Fruit fly (Drosophila melanogaster) whole organism, embryonic: Measurements from ENCODE around the gene CG7634.

Source experiments
- ATbp ChIP-seq: fragments of 200-800 bp; sonication (Bioruptor generic); optimal IDR thresholded peaks from 2 replicates; lab custom pipeline; 2017; ENCODE audit warnings: missing biosample characterization, mild to moderate bottlenecking, missing genetic modification characterization, missing genetic modification reagents
- Adf1 ChIP-seq: fragments of 200-800 bp; sonication (Bioruptor generic); IDR thresholded peaks from 2 replicates; pipeline ENCODE4 v1.3.6; 2022; ENCODE audit warnings: missing biosample characterization, missing genetic modification characterization
- Aef1 ChIP-seq: fragments of 200-800 bp; sonication (Bioruptor generic); IDR thresholded peaks from 3 replicates; pipeline ENCODE4 v1.3.6; 2022; ENCODE audit warnings: missing biosample characterization, missing genetic modification characterization
- CG10209 ChIP-seq: fragments of 200-800 bp; sonication (Bioruptor generic); optimal IDR thresholded peaks from 3 replicates; lab custom pipeline; 2017; ENCODE audit warnings: missing biosample characterization, mild to moderate bottlenecking, missing genetic modification characterization, missing genetic modification reagents
- CG11723 ChIP-seq: fragments of 200-800 bp; sonication (Bioruptor generic); optimal IDR thresholded peaks from 2 replicates; lab custom pipeline; 2017; ENCODE audit warnings: missing biosample characterization, mild to moderate bottlenecking, missing genetic modification characterization
- CG12942 ChIP-seq: fragments of 200-800 bp; sonication (Bioruptor generic); optimal IDR thresholded peaks from 3 replicates; lab custom pipeline; 2016; ENCODE audit warnings: missing biosample characterization, missing genetic modification characterization
- CG13624 ChIP-seq: fragments of 200-800 bp; sonication (Bioruptor generic); optimal IDR thresholded peaks from 2 replicates; lab custom pipeline; 2016; ENCODE audit warnings: missing biosample characterization, missing genetic modification characterization
- CG14710 ChIP-seq: fragments of 200-800 bp; sonication (Bioruptor generic); optimal IDR thresholded peaks from 3 replicates; lab custom pipeline; 2019; ENCODE audit warnings: missing biosample characterization, mild to moderate bottlenecking, missing genetic modification characterization, moderate library complexity
- CG15073 ChIP-seq: fragments of 200-800 bp; sonication (Bioruptor generic); optimal IDR thresholded peaks from 2 replicates; lab custom pipeline; 2016; ENCODE audit warnings: missing biosample characterization, missing genetic modification characterization
- CG2202 ChIP-seq: fragments of 200-800 bp; sonication (Bioruptor generic); optimal IDR thresholded peaks from 2 replicates; lab custom pipeline; 2018; ENCODE audit warnings: missing biosample characterization, mild to moderate bottlenecking, missing genetic modification characterization
- CG31365 ChIP-seq: fragments of 200-800 bp; sonication (Bioruptor generic); optimal IDR thresholded peaks from 2 replicates; lab custom pipeline; 2018; ENCODE audit warnings: missing biosample characterization, mild to moderate bottlenecking, missing genetic modification characterization
- CG33557 ChIP-seq: fragments of 200-800 bp; sonication (Bioruptor generic); optimal IDR thresholded peaks from 2 replicates; lab custom pipeline; 2019; ENCODE audit warnings: missing biosample characterization, mild to moderate bottlenecking, missing genetic modification characterization, moderate library complexity
- CG4282 ChIP-seq: fragments of 200-800 bp; sonication (Bioruptor generic); optimal IDR thresholded peaks from 2 replicates; lab custom pipeline; 2016; ENCODE audit warnings: missing biosample characterization, missing genetic modification characterization
- CG4854 ChIP-seq: fragments of 200-800 bp; sonication (Bioruptor generic); optimal IDR thresholded peaks from 2 replicates; lab custom pipeline; 2016; ENCODE audit warnings: missing biosample characterization, missing genetic modification characterization, inconsistent platforms
- CG6654 ChIP-seq: fragments of 200-800 bp; sonication (Bioruptor generic); optimal IDR thresholded peaks from 2 replicates; lab custom pipeline; 2017; ENCODE audit warnings: missing biosample characterization, mild to moderate bottlenecking, missing genetic modification characterization
- CG6854 ChIP-seq: fragments of 200-800 bp; sonication (Bioruptor generic); optimal IDR thresholded peaks from 3 replicates; lab custom pipeline; 2017; ENCODE audit warnings: missing biosample characterization, mild to moderate bottlenecking, missing genetic modification characterization
- D19B ChIP-seq: fragments of 200-800 bp; sonication (Bioruptor generic); optimal IDR thresholded peaks from 2 replicates; lab custom pipeline; 2017; ENCODE audit warnings: missing biosample characterization, mild to moderate bottlenecking, missing genetic modification characterization
- Ets97D ChIP-seq: fragments of 200-800 bp; sonication (Bioruptor generic); optimal IDR thresholded peaks from 3 replicates; lab custom pipeline; 2016; ENCODE audit warnings: missing biosample characterization, missing genetic modification characterization
- GATAe ChIP-seq: fragments of 200-800 bp; sonication (Bioruptor generic); conservative IDR thresholded peaks from 2 replicates; pipeline ENCODE4 v1.3.6; 2022; ENCODE audit warnings: missing biosample characterization, missing genetic modification characterization
- MESR4 ChIP-seq: fragments of 200-800 bp; sonication (Bioruptor generic); optimal IDR thresholded peaks from 2 replicates; lab custom pipeline; 2018; ENCODE audit warnings: missing biosample characterization, mild to moderate bottlenecking, missing genetic modification characterization, moderate library complexity
- Mes4 ChIP-seq: fragments of 200-800 bp; sonication (Bioruptor generic); optimal IDR thresholded peaks from 2 replicates; lab custom pipeline; 2016; ENCODE audit warnings: missing biosample characterization, missing genetic modification characterization
- NC2α ChIP-seq: fragments of 200-800 bp; sonication (Bioruptor generic); optimal IDR thresholded peaks from 2 replicates; lab custom pipeline; 2016; ENCODE audit warnings: missing biosample characterization, missing genetic modification characterization
- Poxn ChIP-seq: fragments of 200-800 bp; sonication (Bioruptor generic); IDR thresholded peaks from 2 replicates; pipeline ENCODE4 v1.3.6; 2022; ENCODE audit warnings: missing biosample characterization, missing genetic modification characterization
- Ptx1 ChIP-seq: fragments of 200-800 bp; sonication (Bioruptor generic); IDR thresholded peaks from 2 replicates; pipeline ENCODE4 v1.3.6; 2022; ENCODE audit warnings: missing biosample characterization, missing genetic modification characterization
- Ravus ChIP-seq: fragments of 200-800 bp; sonication (Bioruptor generic); IDR thresholded peaks from 2 replicates; pipeline ENCODE4 v1.3.6; 2022; ENCODE audit warnings: missing biosample characterization, missing genetic modification characterization
- Sox100B ChIP-seq: fragments of 200-800 bp; sonication (Bioruptor generic); optimal IDR thresholded peaks from 3 replicates; lab custom pipeline; 2018; ENCODE audit warnings: missing biosample characterization, mild to moderate bottlenecking, missing genetic modification characterization
- Sry-δ ChIP-seq: fragments of 200-800 bp; sonication (Bioruptor generic); optimal IDR thresholded peaks from 2 replicates; lab custom pipeline; 2016; ENCODE audit warnings: missing biosample characterization, missing genetic modification characterization
- Stat92E ChIP-seq, 3 experiments: fragments of >200 bp in 2 of 3; fragments of 200-800 bp in 1 of 3; sonication (Bioruptor generic) in 1 of 3; optimal IDR thresholded peaks; 2 replicates each; lab custom pipeline; 2017 to 2019; ENCODE audit warnings: missing biosample characterization in 3 of 3, missing genetic modification characterization in 3 of 3, mild to moderate bottlenecking in 1 of 3, moderate library complexity in 1 of 3
- YL-1 ChIP-seq: fragments of 200-800 bp; sonication (Bioruptor generic); optimal IDR thresholded peaks from 3 replicates; lab custom pipeline; 2017; ENCODE audit warnings: missing biosample characterization, mild to moderate bottlenecking, missing genetic modification characterization
- bigmax ChIP-seq: fragments of 200-800 bp; sonication (Bioruptor generic); optimal IDR thresholded peaks from 2 replicates; lab custom pipeline; 2018; ENCODE audit warnings: missing biosample characterization, mild to moderate bottlenecking, missing genetic modification characterization
- corto ChIP-seq: fragments of 200-800 bp; sonication (Bioruptor generic); optimal IDR thresholded peaks from 2 replicates; lab custom pipeline; 2016; ENCODE audit warnings: missing biosample characterization, mild to moderate bottlenecking, missing genetic modification characterization, moderate library complexity
- crol ChIP-seq: fragments of 200-800 bp; sonication (Bioruptor generic); IDR thresholded peaks from 2 replicates; pipeline ENCODE4 v1.3.6; 2022; ENCODE audit warnings: missing biosample characterization, missing genetic modification characterization
- danr ChIP-seq: fragments of 200-800 bp; sonication (Bioruptor generic); IDR thresholded peaks from 2 replicates; pipeline ENCODE4 v1.3.6; 2022; ENCODE audit warnings: missing biosample characterization, missing genetic modification characterization
- fd96Cb ChIP-seq: fragments of 200-800 bp; sonication (Bioruptor generic); optimal IDR thresholded peaks from 2 replicates; lab custom pipeline; 2018; ENCODE audit warnings: missing biosample characterization, mild to moderate bottlenecking, missing genetic modification characterization, moderate library complexity
- gro ChIP-seq: fragments of 200-800 bp; sonication (Bioruptor generic); optimal IDR thresholded peaks from 2 replicates; lab custom pipeline; 2016; ENCODE audit warnings: missing biosample characterization, missing genetic modification characterization
- kah ChIP-seq: fragments of 200-800 bp; sonication (Bioruptor generic); optimal IDR thresholded peaks from 2 replicates; lab custom pipeline; 2018; ENCODE audit warnings: missing biosample characterization, mild to moderate bottlenecking, missing genetic modification characterization
- lilli ChIP-seq: fragments of 200-800 bp; sonication (Bioruptor generic); optimal IDR thresholded peaks from 3 replicates; lab custom pipeline; 2016; ENCODE audit warnings: missing biosample characterization, missing genetic modification characterization
- maf-S ChIP-seq: fragments of 200-800 bp; sonication (Bioruptor generic); optimal IDR thresholded peaks from 2 replicates; lab custom pipeline; 2016; ENCODE audit warnings: missing biosample characterization, missing genetic modification characterization
- mld ChIP-seq: fragments of 200-800 bp; sonication (Bioruptor generic); IDR thresholded peaks from 3 replicates; pipeline ENCODE4 v1.3.6; 2022; ENCODE audit warnings: missing biosample characterization, missing genetic modification characterization; ENCODE audit not compliant: partially characterized antibody
- nmo ChIP-seq: fragments of 200-800 bp; sonication (Bioruptor generic); optimal IDR thresholded peaks from 2 replicates; lab custom pipeline; 2018; ENCODE audit warnings: missing biosample characterization, mild to moderate bottlenecking, missing genetic modification characterization, moderate library complexity
- psq ChIP-seq: fragments of 200-800 bp; sonication (Bioruptor generic); optimal IDR thresholded peaks from 2 replicates; lab custom pipeline; 2017; ENCODE audit warnings: missing biosample characterization, missing genetic modification characterization
- sc ChIP-seq, 3 experiments: fragments of >200 bp in 2 of 3; fragments of 200-800 bp in 1 of 3; sonication (Bioruptor generic) in 1 of 3; optimal IDR thresholded peaks; 2 replicates in 2 of 3; 3 replicates in 1 of 3; lab custom pipeline; 2017; ENCODE audit warnings: mild to moderate bottlenecking in 1 of 3, missing biosample characterization in 1 of 3, missing genetic modification characterization in 1 of 3, missing genetic modification reagents in 1 of 3
- sens-2 ChIP-seq: fragments of 200-800 bp; sonication (Bioruptor generic); IDR thresholded peaks from 2 replicates; pipeline ENCODE4 v1.3.6; 2022; ENCODE audit warnings: missing biosample characterization, missing genetic modification characterization
- shn ChIP-seq: fragments of 200-800 bp; sonication (Bioruptor generic); optimal IDR thresholded peaks from 3 replicates; lab custom pipeline; 2016; ENCODE audit warnings: missing biosample characterization, missing genetic modification characterization
- sima ChIP-seq: fragments of 200-800 bp; sonication (Bioruptor generic); optimal IDR thresholded peaks from 2 replicates; lab custom pipeline; 2016; ENCODE audit warnings: missing biosample characterization, missing genetic modification characterization
- twi ChIP-seq: fragments of 200-800 bp; optimal IDR thresholded peaks from 2 replicates; lab custom pipeline; 2019; ENCODE audit warnings: missing biosample characterization, mild to moderate bottlenecking, missing genetic modification characterization, moderate library complexity
- wor ChIP-seq: fragments of 200-800 bp; sonication (Bioruptor generic); IDR thresholded peaks from 2 replicates; pipeline ENCODE4 v1.3.6; 2022; ENCODE audit warnings: missing biosample characterization, missing genetic modification characterization
- zen ChIP-seq: fragments of 200-800 bp; sonication (Bioruptor generic); optimal IDR thresholded peaks from 3 replicates; lab custom pipeline; 2018; ENCODE audit warnings: missing biosample characterization, mild to moderate bottlenecking, missing genetic modification characterization, moderate library complexity

The CG7634 gene

dm6 chr3L:21515823-21516715 lies 49.2 kb upstream of the CG7634 start, which contains the start of the genes SAK and Cdk12 (continued):
- TF ChIP-seq CG6854 (GFP tag; lab: Kevin White, UChicago): peak; percentile 55
- TF ChIP-seq fd96Cb: peak; percentile 76
- peak; percentile 74 for TF ChIP-seq CG11723
- TF ChIP-seq gro (GFP tag; lab: Kevin White, UChicago): no peak
- TF ChIP-seq CG31365: peak; percentile 22
- TF ChIP-seq sima: no peak
- peak; percentile 74 for TF ChIP-seq D19B (GFP tag; lab: Kevin White, UChicago)
- TF ChIP-seq Stat92E (GFP tag; optimal IDR thresholded peaks at IDR 0.05; lab: Kevin White, UChicago): peak in 1 of 3 experiments; percentile 2
- TF ChIP-seq twi (tag; lab: Kevin White, UChicago): peak; percentile 71
- TF ChIP-seq maf-S: peak; percentile 19
- no peak for TF ChIP-seq NC2α
- TF ChIP-seq CG6654: peak; percentile 68
- no peak for TF ChIP-seq bigmax (GFP tag; lab: Kevin White, UChicago)
- peak; percentile 55 for TF ChIP-seq shn (GFP tag; lab: Kevin White, UChicago)
- TF ChIP-seq lilli (GFP tag; lab: Kevin White, UChicago): peak; percentile 82
- peak; percentile 76 for TF ChIP-seq CG12942
- TF ChIP-seq Poxn (GFP tag; lab: Robert Waterston, UW): no peak; the same call in 1 of the 2 replicates
- TF ChIP-seq Aef1 (GFP tag; lab: Robert Waterston, UW): peak; percentile 79
- TF ChIP-seq CG15073: peak; percentile 59
- TF ChIP-seq CG10209: peak; percentile 87
- TF ChIP-seq GATAe (GFP tag; lab: Robert Waterston, UW): peak; percentile 38; the same call in 1 of the 2 replicates
- TF ChIP-seq nmo (GFP tag; lab: Kevin White, UChicago): peak; percentile 90
- TF ChIP-seq MESR4 (GFP tag; lab: Kevin White, UChicago): peak; percentile 89
- peak; percentile 21 for TF ChIP-seq CG4854 (GFP tag; lab: Kevin White, UChicago)
- peak; percentile 69 for TF ChIP-seq YL-1 (GFP tag; lab: Kevin White, UChicago)
- TF ChIP-seq Sry-δ (GFP tag; lab: Kevin White, UChicago): peak; percentile 69
- peak; percentile 55 for TF ChIP-seq Adf1
- TF ChIP-seq wor (GFP tag; lab: Robert Waterston, UW): peak; percentile 67
- TF ChIP-seq Ets97D: peak; percentile 58
- peak; percentile 47 for TF ChIP-seq Ravus (GFP tag; lab: Robert Waterston, UW)
- TF ChIP-seq crol (GFP tag; lab: Robert Waterston, UW): no peak
- no peak for TF ChIP-seq mld (GFP tag; lab: Robert Waterston, UW)
- TF ChIP-seq zen (tag; lab: Kevin White, UChicago): peak; percentile 87
- TF ChIP-seq sc (optimal IDR thresholded peaks at IDR 0.05; lab: Kevin White, UChicago): no peak
- peak; percentile 77 for TF ChIP-seq sc (GFP tag; optimal IDR thresholded peaks at IDR 0.05; lab: Kevin White, UChicago)
- TF ChIP-seq CG4282 (GFP tag; lab: Kevin White, UChicago): no peak
- peak; percentile 63 for TF ChIP-seq CG2202 (tag; lab: Kevin White, UChicago)
- TF ChIP-seq sens-2 (GFP tag; lab: Robert Waterston, UW): peak; percentile 48; the same call in 1 of the 2 replicates
- peak; percentile 49 for TF ChIP-seq CG13624
- peak; percentile 77 for TF ChIP-seq danr (GFP tag; lab: Robert Waterston, UW)
- TF ChIP-seq ATbp (GFP tag; lab: Kevin White, UChicago): peak; percentile 40
- TF ChIP-seq Sox100B (GFP tag; lab: Kevin White, UChicago): peak; percentile 89
- TF ChIP-seq corto: no peak
- TF ChIP-seq psq (GFP tag; lab: Kevin White, UChicago): peak; percentile 63
- TF ChIP-seq Ptx1 (GFP tag; lab: Robert Waterston, UW): peak; percentile 88
- TF ChIP-seq kah: peak; percentile 65
- TF ChIP-seq CG14710 (tag; lab: Kevin White, UChicago): peak; percentile 94
- TF ChIP-seq CG33557 (GFP tag; lab: Kevin White, UChicago): peak; percentile 85
- peak; percentile 29 for TF ChIP-seq Mes4
